Worm (Caenorhabditis elegans) whole organism, late embryonic: ENCODE measurements around the gene bcs-1.

ENCODE experiments used
- C08G9.2 ChIP-seq: sonication (generic microtip); optimal IDR thresholded peaks from 2 replicates; lab custom pipeline; 2016; ENCODE audit warnings: mild to moderate bottlenecking, missing genetic modification characterization, moderate library complexity, missing compliant biosample characterization
- C38D4.7 ChIP-seq: fragments of 200-800 bp; sonication (Bioruptor generic); optimal IDR thresholded peaks from 2 replicates; lab custom pipeline; 2018; ENCODE audit warnings: mild to moderate bottlenecking, missing genetic modification characterization, moderate library complexity, missing compliant biosample characterization
- F13H6.1 ChIP-seq: sonication (generic microtip); optimal IDR thresholded peaks from 2 replicates; lab custom pipeline; 2016; ENCODE audit warnings: missing genetic modification characterization, missing compliant biosample characterization
- Y22D7AL.16 ChIP-seq: sonication (generic microtip); optimal IDR thresholded peaks from 2 replicates; lab custom pipeline; 2016; ENCODE audit warnings: missing genetic modification characterization, missing compliant biosample characterization
- ama-1 ChIP-seq: fragments of 150-350 bp; optimal IDR thresholded peaks from 2 replicates; lab custom pipeline; 2014
- ceh-2 ChIP-seq: sonication (generic microtip); optimal IDR thresholded peaks from 2 replicates; lab custom pipeline; 2016; ENCODE audit warnings: missing genotype, missing genetic modification characterization, missing compliant biosample characterization
- ceh-22 ChIP-seq: sonication (generic microtip); optimal IDR thresholded peaks from 2 replicates; lab custom pipeline; 2017; ENCODE audit warnings: missing biosample characterization, missing genetic modification characterization
- ceh-30 ChIP-seq: fragments of 150-350 bp; optimal IDR thresholded peaks from 2 replicates; lab custom pipeline; 2014; ENCODE audit warnings: missing biosample characterization, missing genetic modification characterization
- ceh-31 ChIP-seq: sonication (generic microtip); optimal IDR thresholded peaks from 2 replicates; lab custom pipeline; 2016; ENCODE audit warnings: missing genetic modification characterization, missing compliant biosample characterization
- ceh-34 ChIP-seq: sonication (generic microtip); optimal IDR thresholded peaks from 2 replicates; lab custom pipeline; 2016; ENCODE audit warnings: mild to moderate bottlenecking, missing genetic modification characterization, missing compliant biosample characterization
- ceh-45 ChIP-seq: fragments of 200-800 bp; sonication (Bioruptor generic); IDR thresholded peaks from 2 replicates; pipeline ENCODE4 v1.3.6; 2022; ENCODE audit warnings: missing genetic modification reagents, missing genetic modification characterization, missing compliant biosample characterization
- ceh-6 ChIP-seq: fragments of 200-800 bp; sonication (Bioruptor generic); optimal IDR thresholded peaks from 2 replicates; lab custom pipeline; 2018; ENCODE audit warnings: mild to moderate bottlenecking, missing genetic modification characterization, missing compliant biosample characterization
- dmd-4 ChIP-seq: sonication (generic microtip); optimal IDR thresholded peaks from 2 replicates; lab custom pipeline; 2016; ENCODE audit warnings: borderline replicate concordance, missing genetic modification characterization, missing compliant biosample characterization
- dve-1 ChIP-seq: sonication (generic microtip); optimal IDR thresholded peaks from 2 replicates; lab custom pipeline; 2017; ENCODE audit warnings: antibody characterized with exemption, mild to moderate bottlenecking, missing genetic modification characterization, missing compliant biosample characterization
- ets-4 ChIP-seq: sonication (generic microtip); optimal IDR thresholded peaks from 2 replicates; lab custom pipeline; 2016; ENCODE audit warnings: missing genetic modification characterization, missing compliant biosample characterization
- hlh-13 ChIP-seq: fragments of 200-800 bp; sonication (Bioruptor generic); optimal IDR thresholded peaks from 2 replicates; lab custom pipeline; 2018; ENCODE audit warnings: mild to moderate bottlenecking, missing genetic modification characterization, missing compliant biosample characterization
- hlh-15 ChIP-seq: sonication (generic microtip); optimal IDR thresholded peaks from 2 replicates; lab custom pipeline; 2016; ENCODE audit warnings: missing genetic modification characterization, missing compliant biosample characterization
- hlh-8 ChIP-seq: sonication (generic microtip); optimal IDR thresholded peaks from 2 replicates; lab custom pipeline; 2016; ENCODE audit warnings: missing genotype, missing genetic modification characterization, missing compliant biosample characterization
- lim-6 ChIP-seq: sonication (generic microtip); optimal IDR thresholded peaks from 2 replicates; lab custom pipeline; 2016; ENCODE audit warnings: missing genetic modification characterization, missing compliant biosample characterization
- lin-11 ChIP-seq: fragments of 200-800 bp; sonication (Bioruptor generic); optimal IDR thresholded peaks from 2 replicates; lab custom pipeline; 2018; ENCODE audit warnings: mild to moderate bottlenecking, missing genetic modification characterization, missing compliant biosample characterization
- madf-2 ChIP-seq: sonication (generic microtip); optimal IDR thresholded peaks from 2 replicates; lab custom pipeline; 2017; ENCODE audit warnings: missing genetic modification characterization, missing compliant biosample characterization
- nfya-1 ChIP-seq: sonication (generic microtip); optimal IDR thresholded peaks from 2 replicates; lab custom pipeline; 2017; ENCODE audit warnings: missing genetic modification characterization, mild to moderate bottlenecking, missing compliant biosample characterization, antibody characterized with exemption, moderate library complexity
- nhr-232 ChIP-seq: sonication (generic microtip); optimal IDR thresholded peaks from 2 replicates; lab custom pipeline; 2016; ENCODE audit warnings: missing genetic modification characterization, missing compliant biosample characterization
- pat-9 ChIP-seq: fragments of 200-800 bp; sonication (Bioruptor generic); optimal IDR thresholded peaks from 2 replicates; lab custom pipeline; 2018; ENCODE audit warnings: mild to moderate bottlenecking, missing genetic modification characterization, moderate library complexity, missing compliant biosample characterization
- pha-4 ChIP-seq: fragments of 150-350 bp; optimal IDR thresholded peaks from 2 replicates; lab custom pipeline; 2018; ENCODE audit warnings: missing biosample characterization, missing genetic modification reagents, missing genetic modification characterization
- pqm-1 ChIP-seq: sonication (generic microtip); optimal IDR thresholded peaks from 2 replicates; lab custom pipeline; 2016; ENCODE audit warnings: missing genetic modification characterization, missing compliant biosample characterization
- pros-1 ChIP-seq: fragments of 150-350 bp; optimal IDR thresholded peaks from 2 replicates; lab custom pipeline; 2014; ENCODE audit warnings: missing biosample characterization, missing genetic modification reagents, missing genetic modification characterization
- ref-2 ChIP-seq: sonication (generic microtip); optimal IDR thresholded peaks from 2 replicates; lab custom pipeline; 2016; ENCODE audit warnings: missing genetic modification characterization, missing compliant biosample characterization
- ttx-3 ChIP-seq: sonication (generic microtip); optimal IDR thresholded peaks from 2 replicates; lab custom pipeline; 2016; ENCODE audit warnings: missing genetic modification reagents, missing genetic modification characterization, missing compliant biosample characterization
- unc-3 ChIP-seq, 2 experiments: fragments of 200-800 bp in 1 of 2; sonication (Bioruptor generic) in 1 of 2; sonication (generic microtip) in 1 of 2; conservative IDR thresholded peaks in 1 of 2; optimal IDR thresholded peaks in 1 of 2; 2 replicates each; pipeline versions ENCODE4 v1.3.6 to Lab custom; 2016 to 2022; ENCODE audit warnings: missing compliant biosample characterization in 2 of 2, missing genetic modification characterization in 2 of 2, missing genetic modification reagents in 1 of 2
- unc-42 ChIP-seq: sonication (generic microtip); optimal IDR thresholded peaks from 2 replicates; lab custom pipeline; 2016; ENCODE audit warnings: missing genotype, missing genetic modification characterization, missing compliant biosample characterization
- unc-55 ChIP-seq: sonication (generic microtip); optimal IDR thresholded peaks from 2 replicates; lab custom pipeline; 2017; ENCODE audit warnings: missing biosample characterization, missing genetic modification reagents, missing genetic modification characterization
- zip-5 ChIP-seq: sonication (generic microtip); optimal IDR thresholded peaks from 2 replicates; lab custom pipeline; 2016; ENCODE audit warnings: missing genetic modification characterization, missing compliant biosample characterization
- ztf-16 ChIP-seq: sonication (generic microtip); optimal IDR thresholded peaks from 2 replicates; lab custom pipeline; 2017; ENCODE audit warnings: missing genetic modification characterization, missing compliant biosample characterization

Gene bcs-1

DNA sequence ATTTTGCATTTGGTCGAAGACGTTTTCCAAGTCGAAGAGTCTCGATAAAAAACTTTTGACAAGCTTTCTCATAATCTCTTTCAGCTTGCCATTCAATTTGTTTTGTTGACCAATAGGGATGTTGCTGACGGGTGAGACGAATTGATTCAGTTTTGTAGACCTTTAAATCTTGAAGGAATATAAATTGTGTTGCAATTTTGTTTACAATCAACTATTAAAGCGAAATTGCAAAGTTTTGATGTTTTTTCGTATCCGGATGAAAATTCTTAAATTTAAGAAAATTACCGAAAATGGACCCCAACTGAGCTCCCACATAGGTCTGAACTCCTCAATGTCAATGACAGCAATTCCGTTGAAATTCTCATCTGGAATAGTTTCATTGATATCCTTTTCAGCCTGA, 45.3 kb downstream of the bcs-1 start:
- no peak for TF ChIP-seq unc-55
- no peak for TF ChIP-seq F13H6.1 (tag; lab: Kevin White, UChicago)
- no peak for TF ChIP-seq ceh-22 (tag; lab: Kevin White, UChicago)
- no peak for TF ChIP-seq pha-4
- TF ChIP-seq ama-1 (lab: Kevin White, UChicago), result no peak
- TF ChIP-seq C08G9.2 (tag; lab: Kevin White, UChicago), result no peak
- TF ChIP-seq zip-5 (tag; lab: Kevin White, UChicago), result no peak
- no peak for TF ChIP-seq madf-2

DNA sequence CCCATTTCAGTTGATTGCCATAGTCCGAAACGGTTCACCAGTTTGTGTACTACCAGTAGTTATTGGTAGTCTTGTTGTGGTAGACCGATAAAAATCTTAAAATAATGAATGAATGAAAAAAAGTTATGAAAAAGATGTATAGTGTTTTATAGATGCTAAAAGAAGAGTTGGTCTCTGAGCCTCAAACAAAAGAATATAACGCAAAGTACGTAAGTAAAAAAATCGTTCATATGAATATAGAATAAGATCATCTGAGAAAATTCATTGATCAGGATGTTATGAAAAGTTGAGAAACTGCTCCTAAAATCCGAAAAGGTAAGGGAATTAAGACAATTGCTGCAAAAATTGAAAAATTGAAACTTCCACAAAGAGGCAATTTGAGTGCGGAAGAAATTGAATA, 46.6 kb downstream of the bcs-1 start, which contains the start of gene chhy-1:
Gene chhy-1 (minus strand): TSS at position 101 of the 400 bp plus-strand sequence.
- TF ChIP-seq unc-42 (tag; lab: Kevin White, UChicago) (no peak), nfya-1 (tag; lab: Kevin White, UChicago) (no peak), ceh-34 (tag; lab: Kevin White, UChicago) (no peak), lim-6 (tag; lab: Kevin White, UChicago) (no peak), ama-1 (lab: Kevin White, UChicago) (no peak), unc-55 (no peak), ceh-30 (tag; lab: Kevin White, UChicago) (no peak), hlh-8 (no peak), dmd-4 (tag; lab: Kevin White, UChicago) (no peak), C38D4.7 (GFP tag; lab: Kevin White, UChicago) (no peak), zip-5 (tag; lab: Kevin White, UChicago) (no peak), ztf-16 (tag; lab: Kevin White, UChicago) (no peak), ets-4 (tag; lab: Kevin White, UChicago) (no peak), madf-2 (no peak), F13H6.1 (tag; lab: Kevin White, UChicago) (no peak), ref-2 (no peak), Y22D7AL.16 (tag; lab: Kevin White, UChicago) (no peak), dve-1 (tag; lab: Kevin White, UChicago) (no peak), ceh-31 (no peak)

DNA sequence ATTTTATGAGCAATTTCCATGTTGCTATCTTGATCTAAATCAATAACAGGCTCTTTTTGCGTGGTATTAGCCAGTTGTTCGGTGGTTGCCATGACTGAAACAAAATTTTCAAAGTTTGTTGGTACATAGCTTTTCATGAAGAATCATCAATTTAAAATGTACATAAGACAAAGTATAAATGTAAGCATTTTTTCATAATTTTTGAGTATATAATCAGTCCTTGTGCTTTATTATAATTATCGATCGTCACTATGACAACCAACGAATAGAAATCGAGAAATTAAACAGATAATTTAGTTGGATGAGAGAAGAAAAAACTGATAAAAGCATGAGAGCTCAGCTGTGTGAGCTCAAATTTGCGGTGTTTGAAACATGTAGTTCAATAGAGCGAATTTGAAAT, 51.0 kb downstream of the bcs-1 start, which contains the start of gene T22C8.3:
Gene T22C8.3 (minus strand): TSS at position 101 of the 400 bp plus-strand sequence.
- TF ChIP-seq hlh-15 (tag; lab: Kevin White, UChicago) (no peak), ceh-6 (GFP tag; lab: Kevin White, UChicago) (no peak), ttx-3 (tag; lab: Kevin White, UChicago) (no peak), ceh-34 (tag; lab: Kevin White, UChicago) (no peak), pqm-1 (tag; lab: Kevin White, UChicago) (no peak), nhr-232 (tag; lab: Kevin White, UChicago) (no peak), Y22D7AL.16 (tag; lab: Kevin White, UChicago) (no peak), lim-6 (tag; lab: Kevin White, UChicago) (no peak), ceh-30 (tag; lab: Kevin White, UChicago) (no peak), pat-9 (tag; lab: Kevin White, UChicago) (no peak), nfya-1 (tag; lab: Kevin White, UChicago) (no peak), unc-3 (GFP tag; conservative IDR thresholded peaks at IDR 0.05; lab: Robert Waterston, UW) (no peak), unc-3 (tag; optimal IDR thresholded peaks at IDR 0.05; lab: Kevin White, UChicago) (no peak), ceh-45 (GFP tag; lab: Robert Waterston, UW) (no peak), pros-1 (tag; lab: Kevin White, UChicago) (no peak), lin-11 (tag; lab: Kevin White, UChicago) (no peak), hlh-13 (GFP tag; lab: Kevin White, UChicago) (no peak), ceh-2 (tag; lab: Kevin White, UChicago) (no peak)
